Worm (Caenorhabditis elegans) whole organism, L4 larva: ENCODE measurements around the gene srx-3.

ENCODE experiments used
- F37D6.2 ChIP-seq: sonication (generic microtip); optimal IDR thresholded peaks from 2 replicates; lab custom pipeline; 2016; ENCODE audit warnings: mild to moderate bottlenecking, missing genetic modification characterization, missing compliant biosample characterization
- T26A8.4 ChIP-seq: fragments of 200-800 bp; sonication (Bioruptor generic); IDR thresholded peaks from 2 replicates; pipeline ENCODE4 v1.3.6; 2022; ENCODE audit warnings: missing genetic modification characterization, missing compliant biosample characterization
- Y105C5A.15 ChIP-seq: fragments of 200-800 bp; sonication (Bioruptor generic); IDR thresholded peaks from 2 replicates; pipeline ENCODE4 v1.3.6; 2022; ENCODE audit warnings: missing genetic modification characterization, missing compliant biosample characterization
- Y48G9A.11 ChIP-seq: fragments of 200-800 bp; sonication (Bioruptor generic); IDR thresholded peaks from 2 replicates; pipeline ENCODE4 v1.3.6; 2022; ENCODE audit warnings: missing genetic modification reagents, missing genetic modification characterization, missing compliant biosample characterization
- Y5F2A.4 ChIP-seq: fragments of 200-800 bp; sonication (Bioruptor generic); optimal IDR thresholded peaks from 2 replicates; lab custom pipeline; 2018; ENCODE audit warnings: mild to moderate bottlenecking, missing genetic modification characterization, missing compliant biosample characterization
- ZK337.2 ChIP-seq: fragments of 200-800 bp; sonication (Bioruptor generic); IDR thresholded peaks from 2 replicates; pipeline ENCODE4 v1.3.6; 2022; ENCODE audit warnings: missing genetic modification reagents, missing genetic modification characterization, missing compliant biosample characterization
- ZK546.5 ChIP-seq, 2 experiments: sonication (generic microtip); optimal IDR thresholded peaks; 2 replicates each; lab custom pipeline; 2017; ENCODE audit warnings: missing biosample characterization in 2 of 2, missing genetic modification characterization in 2 of 2
- aly-2 ChIP-seq: sonication (generic microtip); optimal IDR thresholded peaks from 2 replicates; lab custom pipeline; 2018; ENCODE audit warnings: missing biosample characterization, missing genetic modification characterization
- arid-1 ChIP-seq: fragments of 200-800 bp; sonication (Bioruptor generic); conservative IDR thresholded peaks from 2 replicates; pipeline ENCODE4 v1.3.6; 2022; ENCODE audit warnings: missing genetic modification reagents, missing genetic modification characterization, missing compliant biosample characterization
- attf-4 ChIP-seq: sonication (generic microtip); optimal IDR thresholded peaks from 3 replicates; lab custom pipeline; 2017; ENCODE audit warnings: missing biosample characterization, missing genetic modification characterization
- ces-1 ChIP-seq: fragments of 150-350 bp; sonication (generic microtip); optimal IDR thresholded peaks from 4 replicates; lab custom pipeline; 2014; ENCODE audit warnings: missing biosample characterization, missing genetic modification reagents, missing genetic modification characterization
- daf-8 ChIP-seq: fragments of 200-800 bp; sonication (Bioruptor generic); IDR thresholded peaks from 2 replicates; pipeline ENCODE4 v1.3.6; 2022; ENCODE audit warnings: missing genetic modification characterization, missing compliant biosample characterization
- dmd-9 ChIP-seq: fragments of 200-800 bp; sonication (Bioruptor generic); IDR thresholded peaks from 2 replicates; pipeline ENCODE4 v1.3.6; 2022; ENCODE audit warnings: missing genetic modification reagents, missing genetic modification characterization, missing compliant biosample characterization
- dpl-1 ChIP-seq: fragments of 150-350 bp; optimal IDR thresholded peaks from 2 replicates; lab custom pipeline; 2014; ENCODE audit warnings: missing biosample characterization, missing genetic modification reagents, missing genetic modification characterization
- duxl-1 ChIP-seq: sonication (generic microtip); optimal IDR thresholded peaks from 2 replicates; lab custom pipeline; 2016; ENCODE audit warnings: mild to moderate bottlenecking, missing genetic modification characterization, moderate library complexity, missing compliant biosample characterization; ENCODE audit not compliant: poor library complexity
- lim-7 ChIP-seq: fragments of 200-800 bp; sonication (Bioruptor generic); IDR thresholded peaks from 2 replicates; pipeline ENCODE4 v1.3.6; 2022; ENCODE audit warnings: missing genetic modification characterization, missing compliant biosample characterization
- lin-13 ChIP-seq: fragments of 150-350 bp; optimal IDR thresholded peaks from 2 replicates; lab custom pipeline; 2014; ENCODE audit warnings: missing biosample characterization, missing genetic modification reagents, missing genetic modification characterization
- lin-15B ChIP-seq: fragments of 150-350 bp; sonication (generic microtip); optimal IDR thresholded peaks from 3 replicates; lab custom pipeline; 2014; ENCODE audit warnings: missing biosample characterization, missing genetic modification characterization
- lin-29 ChIP-seq: fragments of 200-800 bp; sonication (Bioruptor generic); IDR thresholded peaks from 2 replicates; pipeline ENCODE4 v1.3.6; 2022; ENCODE audit warnings: missing genetic modification reagents, missing genetic modification characterization, missing compliant biosample characterization
- lin-38 ChIP-seq: fragments of 200-800 bp; sonication (Bioruptor generic); IDR thresholded peaks from 2 replicates; pipeline ENCODE4 v1.3.6; 2022; ENCODE audit warnings: missing genetic modification reagents, missing genetic modification characterization, missing compliant biosample characterization
- lsy-2 ChIP-seq, 2 experiments: fragments of 150-350 bp in 1 of 2; sonication (generic microtip) in 1 of 2; optimal IDR thresholded peaks; 2 replicates each; lab custom pipeline; 2014 to 2017; ENCODE audit warnings: missing biosample characterization in 2 of 2, missing genetic modification characterization in 2 of 2
- madf-9 ChIP-seq: fragments of 200-800 bp; sonication (Bioruptor generic); conservative IDR thresholded peaks from 2 replicates; pipeline ENCODE4 v1.3.6; 2022; ENCODE audit warnings: missing genetic modification reagents, missing genetic modification characterization, missing compliant biosample characterization
- mdl-1 ChIP-seq, 2 experiments: fragments of 150-350 bp in 1 of 2; sonication (generic microtip) in 1 of 2; optimal IDR thresholded peaks; 2 replicates each; lab custom pipeline; 2014 to 2017; ENCODE audit warnings: missing biosample characterization in 2 of 2, missing genetic modification characterization in 2 of 2
- mdt-29 ChIP-seq: fragments of 200-800 bp; sonication (Bioruptor generic); IDR thresholded peaks from 2 replicates; pipeline ENCODE4 v1.3.6; 2022; ENCODE audit warnings: missing genetic modification reagents, missing genetic modification characterization, missing compliant biosample characterization
- mep-1 ChIP-seq: fragments of 150-350 bp; sonication (generic microtip); optimal IDR thresholded peaks from 3 replicates; lab custom pipeline; 2014; ENCODE audit warnings: missing biosample characterization, missing genetic modification characterization
- nhr-111 ChIP-seq: fragments of 200-800 bp; sonication (Bioruptor generic); optimal IDR thresholded peaks from 2 replicates; lab custom pipeline; 2018; ENCODE audit warnings: mild to moderate bottlenecking, missing genetic modification characterization, missing compliant biosample characterization
- nhr-237 ChIP-seq: sonication (generic microtip); optimal IDR thresholded peaks from 2 replicates; lab custom pipeline; 2017; ENCODE audit warnings: missing biosample characterization, missing genetic modification characterization
- nhr-41 ChIP-seq: fragments of 200-800 bp; sonication (Bioruptor generic); IDR thresholded peaks from 2 replicates; pipeline ENCODE4 v1.3.6; 2022; ENCODE audit warnings: missing genetic modification reagents, missing genetic modification characterization, missing compliant biosample characterization
- pha-4 ChIP-seq, 2 experiments: fragments of 150-350 bp in 1 of 2; fragments of 200-800 bp in 1 of 2; sonication (Bioruptor generic) in 1 of 2; IDR thresholded peaks in 1 of 2; optimal IDR thresholded peaks in 1 of 2; 2 replicates each; pipeline versions ENCODE4 v1.3.6 to Lab custom; 2014 to 2022; ENCODE audit warnings: missing genetic modification characterization in 2 of 2, missing genetic modification reagents in 2 of 2, missing biosample characterization in 1 of 2, missing compliant biosample characterization in 1 of 2
- php-3 ChIP-seq: fragments of 200-800 bp; sonication (Bioruptor generic); IDR thresholded peaks from 2 replicates; pipeline ENCODE4 v1.3.6; 2022; ENCODE audit warnings: missing genetic modification reagents, missing genetic modification characterization, missing compliant biosample characterization
- pqm-1 ChIP-seq: sonication (generic microtip); optimal IDR thresholded peaks from 2 replicates; lab custom pipeline; 2017; ENCODE audit warnings: missing biosample characterization, missing genetic modification characterization
- rbr-2 ChIP-seq: sonication (generic microtip); optimal IDR thresholded peaks from 2 replicates; lab custom pipeline; 2016; ENCODE audit warnings: missing genotype, missing genetic modification characterization, missing compliant biosample characterization
- tra-1 ChIP-seq: fragments of 200-800 bp; sonication (Bioruptor generic); IDR thresholded peaks from 2 replicates; pipeline ENCODE4 v1.3.6; 2022; ENCODE audit warnings: missing genetic modification reagents, missing genetic modification characterization, missing compliant biosample characterization
- unc-62 ChIP-seq, 3 experiments: fragments of 150-350 bp in 1 of 3; sonication (generic microtip); optimal IDR thresholded peaks in 2 of 3; peaks in 1 of 3; 1 replicate in 1 of 3; 2 replicates in 2 of 3; lab custom pipeline; 2014 to 2017; ENCODE audit warnings: missing biosample characterization in 3 of 3, missing genetic modification characterization in 3 of 3, missing genetic modification reagents in 3 of 3, missing genotype in 1 of 3
- zag-1 ChIP-seq: fragments of 150-350 bp; optimal IDR thresholded peaks from 2 replicates; lab custom pipeline; 2014; ENCODE audit warnings: missing biosample characterization, missing genetic modification characterization
- zfp-2 ChIP-seq: sonication (generic microtip); optimal IDR thresholded peaks from 2 replicates; lab custom pipeline; 2016; ENCODE audit warnings: mild to moderate bottlenecking, missing genetic modification characterization, missing compliant biosample characterization
- zfp-3 ChIP-seq: fragments of 200-800 bp; sonication (Bioruptor generic); conservative IDR thresholded peaks from 2 replicates; pipeline ENCODE4 v1.3.6; 2022; ENCODE audit warnings: missing genetic modification reagents, missing genetic modification characterization, missing compliant biosample characterization

srx-3 gene

ce11 chrV:9016479-9016878 is 11.1 kb downstream of the srx-3 start, which contains the start of gene oac-40:
oac-40 (plus strand) TSS chrV:9016779.
- no peak for TF ChIP-seq aly-2 (tag; lab: Kevin White, UChicago)
- no peak for TF ChIP-seq lin-38 (GFP tag; lab: Robert Waterston, UW)
- TF ChIP-seq ZK546.5 (tag; optimal IDR thresholded peaks at IDR 0.05; lab: Kevin White, UChicago): no peak
- no peak for TF ChIP-seq tra-1 (GFP tag; lab: Robert Waterston, UW)
- no peak for TF ChIP-seq rbr-2 (tag; lab: Kevin White, UChicago)
- TF ChIP-seq zag-1 (tag; lab: Kevin White, UChicago): no peak
- no peak for TF ChIP-seq Y105C5A.15 (GFP tag; lab: Robert Waterston, UW)
- no peak for TF ChIP-seq F37D6.2
- TF ChIP-seq T26A8.4 (GFP tag; lab: Robert Waterston, UW): no peak
- no peak for TF ChIP-seq arid-1 (GFP tag; lab: Robert Waterston, UW)
- no peak for TF ChIP-seq dpl-1 (GFP tag; lab: Kevin White, UChicago)
- no peak for TF ChIP-seq madf-9 (GFP tag; lab: Robert Waterston, UW)
- TF ChIP-seq duxl-1 (tag; lab: Kevin White, UChicago): no peak
- no peak for TF ChIP-seq pqm-1 (tag; lab: Kevin White, UChicago)
- no peak for TF ChIP-seq ces-1
- no peak for TF ChIP-seq lim-7 (GFP tag; lab: Robert Waterston, UW)
- TF ChIP-seq mdl-1 (tag; optimal IDR thresholded peaks at IDR 0.05; lab: Kevin White, UChicago): no peak
- no peak for TF ChIP-seq Y48G9A.11 (GFP tag; lab: Robert Waterston, UW)

- TF ChIP-seq attf-4 (tag; lab: Kevin White, UChicago) (no peak), unc-62 (GFP tag; optimal IDR thresholded peaks at IDR 0.05 in 1 of 2; lab: Kevin White, UChicago) (peak in 1 of 2 experiments; percentile 97), unc-62 (tag; optimal IDR thresholded peaks at IDR 0.05; lab: Kevin White, UChicago) (no peak)
These were observed 13.5 kb downstream of the srx-3 start for ce11 chrV:9018871-9019270.

- no peak for TF ChIP-seq nhr-41 (GFP tag; lab: Robert Waterston, UW)
- TF ChIP-seq daf-8 (GFP tag; lab: Robert Waterston, UW): no peak
- no peak for TF ChIP-seq tra-1 (GFP tag; lab: Robert Waterston, UW)
- no peak for TF ChIP-seq zfp-2 (tag; lab: Kevin White, UChicago)
- TF ChIP-seq, all 104 proteins: peak for 0
These were observed 16.7 kb downstream of the srx-3 start, which contains the start of gene oac-41 for ce11 chrV:9022078-9022477. oac-41 (minus strand) TSS chrV:9022178.

ce11 chrV:9024713-9025112 is 19.4 kb downstream of the srx-3 start, which contains the start of gene bus-1:
bus-1 (minus strand) TSS chrV:9024813.
- TF ChIP-seq ZK337.2 (GFP tag; lab: Robert Waterston, UW) (no peak), unc-62 (GFP tag; optimal IDR thresholded peaks at IDR 0.05 in 1 of 2; lab: Kevin White, UChicago) (peak in 1 of 2 experiments; percentile 58), unc-62 (tag; optimal IDR thresholded peaks at IDR 0.05; lab: Kevin White, UChicago) (no peak)

ce11 chrV:9030248-9030647 is 24.9 kb downstream of the srx-3 start, which contains the start of gene C25E10.5:
C25E10.5 (plus strand) TSS chrV:9030548.
- no peak for TF ChIP-seq lin-29 (GFP tag; lab: Robert Waterston, UW)
- TF ChIP-seq lin-15B (tag; lab: Kevin White, UChicago): no peak
- TF ChIP-seq madf-9 (GFP tag; lab: Robert Waterston, UW): no peak
- no peak for TF ChIP-seq php-3
- TF ChIP-seq mep-1 (tag; lab: Kevin White, UChicago): no peak
- TF ChIP-seq nhr-111 (GFP tag; lab: Kevin White, UChicago): no peak
- TF ChIP-seq mdt-29: no peak
- no peak for TF ChIP-seq lin-13 (GFP tag; lab: Kevin White, UChicago)
- no peak for TF ChIP-seq pha-4 (GFP tag; IDR thresholded peaks at IDR 0.05; lab: Robert Waterston, UW)
- no peak for TF ChIP-seq pha-4 (tag; optimal IDR thresholded peaks at IDR 0.05; lab: Kevin White, UChicago)
- no peak for TF ChIP-seq tra-1 (GFP tag; lab: Robert Waterston, UW)
- TF ChIP-seq dmd-9 (GFP tag; lab: Robert Waterston, UW): no peak
- no peak for TF ChIP-seq lsy-2 (tag; optimal IDR thresholded peaks at IDR 0.05; lab: Kevin White, UChicago)
- no peak for TF ChIP-seq zfp-3
- TF ChIP-seq rbr-2 (tag; lab: Kevin White, UChicago): no peak
- no peak for TF ChIP-seq Y5F2A.4
- TF ChIP-seq nhr-237 (tag; lab: Kevin White, UChicago): no peak
- TF ChIP-seq ZK546.5 (tag; optimal IDR thresholded peaks at IDR 0.05; lab: Kevin White, UChicago): no peak
- TF ChIP-seq, all 104 proteins: peak for 0
